Fruit fly (Drosophila melanogaster) whole organism, embryonic: Measurements from ENCODE around the gene Hip1.
A peak's percentile ranks its signal among the peaks of the same experiment; 100 is the strongest.

Source experiments
- Atf-2 ChIP-seq: fragments of 200-800 bp; sonication (Bioruptor generic); optimal IDR thresholded peaks from 2 replicates; lab custom pipeline; 2016; ENCODE audit warnings: missing biosample characterization, missing genetic modification characterization
- CG11504 ChIP-seq: fragments of 200-800 bp; sonication (Bioruptor generic); optimal IDR thresholded peaks from 3 replicates; lab custom pipeline; 2019; ENCODE audit warnings: missing biosample characterization, mild to moderate bottlenecking, missing genetic modification characterization, moderate library complexity
- CG11723 ChIP-seq: fragments of 200-800 bp; sonication (Bioruptor generic); optimal IDR thresholded peaks from 2 replicates; lab custom pipeline; 2017; ENCODE audit warnings: missing biosample characterization, mild to moderate bottlenecking, missing genetic modification characterization
- CG12104 ChIP-seq: fragments of 200-800 bp; sonication (Bioruptor generic); optimal IDR thresholded peaks from 3 replicates; lab custom pipeline; 2016; ENCODE audit warnings: missing biosample characterization, missing genetic modification characterization
- CG15269 ChIP-seq: fragments of 200-800 bp; sonication (Bioruptor generic); optimal IDR thresholded peaks from 2 replicates; lab custom pipeline; 2018; ENCODE audit warnings: missing biosample characterization, mild to moderate bottlenecking, missing genetic modification characterization, moderate library complexity
- CG15479 ChIP-seq: fragments of 200-800 bp; sonication (Bioruptor generic); optimal IDR thresholded peaks from 3 replicates; lab custom pipeline; 2019; ENCODE audit warnings: missing biosample characterization, mild to moderate bottlenecking, missing genetic modification characterization, moderate library complexity
- CG1603 ChIP-seq: fragments of 200-800 bp; sonication (Bioruptor generic); optimal IDR thresholded peaks from 2 replicates; lab custom pipeline; 2019; ENCODE audit warnings: missing biosample characterization, mild to moderate bottlenecking, missing genetic modification characterization, moderate library complexity
- CG17912 ChIP-seq: fragments of 200-800 bp; sonication (Bioruptor generic); optimal IDR thresholded peaks from 2 replicates; lab custom pipeline; 2018; ENCODE audit warnings: missing biosample characterization, mild to moderate bottlenecking, missing genetic modification characterization
- CG1792 ChIP-seq: fragments of 200-800 bp; sonication (Bioruptor generic); optimal IDR thresholded peaks from 2 replicates; lab custom pipeline; 2016; ENCODE audit warnings: missing biosample characterization, missing genetic modification characterization
- CG18011 ChIP-seq: fragments of 200-800 bp; sonication (Bioruptor generic); optimal IDR thresholded peaks from 2 replicates; lab custom pipeline; 2017; ENCODE audit warnings: missing biosample characterization, missing genetic modification characterization, mild to moderate bottlenecking, moderate library complexity, missing genotype
- CG18619 ChIP-seq: fragments of 200-800 bp; sonication (Bioruptor generic); optimal IDR thresholded peaks from 3 replicates; lab custom pipeline; 2017; ENCODE audit warnings: missing biosample characterization, mild to moderate bottlenecking, missing genetic modification characterization
- CG30020 ChIP-seq: fragments of 200-800 bp; optimal IDR thresholded peaks from 2 replicates; lab custom pipeline; 2019; ENCODE audit warnings: missing biosample characterization, mild to moderate bottlenecking, missing genetic modification characterization, moderate library complexity
- CG30403 ChIP-seq: fragments of 200-800 bp; sonication (Bioruptor generic); optimal IDR thresholded peaks from 3 replicates; lab custom pipeline; 2016; ENCODE audit warnings: missing biosample characterization, missing genetic modification characterization
- CG3726 ChIP-seq: fragments of 200-800 bp; sonication (Bioruptor generic); IDR thresholded peaks from 3 replicates; pipeline ENCODE4, ENCODE4 v1.3.6; 2022; ENCODE audit warnings: missing biosample characterization, missing genetic modification characterization
- CG4854 ChIP-seq: fragments of 200-800 bp; sonication (Bioruptor generic); optimal IDR thresholded peaks from 2 replicates; lab custom pipeline; 2016; ENCODE audit warnings: missing biosample characterization, missing genetic modification characterization, inconsistent platforms
- CG6254 ChIP-seq: fragments of 200-800 bp; sonication (Bioruptor generic); optimal IDR thresholded peaks from 3 replicates; lab custom pipeline; 2017; ENCODE audit warnings: mild to moderate bottlenecking, missing biosample characterization, missing genetic modification reagents, missing genetic modification characterization
- CG6791 ChIP-seq: fragments of 200-800 bp; sonication (Bioruptor generic); IDR thresholded peaks from 3 replicates; pipeline ENCODE4 v1.3.6; 2022; ENCODE audit warnings: missing biosample characterization, missing genetic modification characterization; ENCODE audit not compliant: partially characterized antibody
- CG7556 ChIP-seq: fragments of 200-800 bp; sonication (Bioruptor generic); optimal IDR thresholded peaks from 2 replicates; lab custom pipeline; 2017; ENCODE audit warnings: missing biosample characterization, mild to moderate bottlenecking, missing genetic modification characterization
- CG8924 ChIP-seq: fragments of 200-800 bp; optimal IDR thresholded peaks from 3 replicates; lab custom pipeline; 2019; ENCODE audit warnings: missing biosample characterization, mild to moderate bottlenecking, missing genetic modification characterization, moderate library complexity
- D19A ChIP-seq: fragments of 200-800 bp; optimal IDR thresholded peaks from 3 replicates; lab custom pipeline; 2019; ENCODE audit warnings: missing biosample characterization, mild to moderate bottlenecking, missing genetic modification characterization, moderate library complexity
- Dref ChIP-seq: fragments of 200-800 bp; sonication (Bioruptor generic); IDR thresholded peaks from 2 replicates; pipeline ENCODE4 v1.3.6; 2022; ENCODE audit warnings: missing biosample characterization, missing genetic modification characterization
- HmgZ ChIP-seq: fragments of 200-800 bp; sonication (Bioruptor generic); optimal IDR thresholded peaks from 2 replicates; lab custom pipeline; 2018; ENCODE audit warnings: missing biosample characterization, mild to moderate bottlenecking, missing genetic modification characterization
- MTF-1 ChIP-seq: fragments of 200-800 bp; sonication (Bioruptor generic); optimal IDR thresholded peaks from 2 replicates; lab custom pipeline; 2018; ENCODE audit warnings: missing biosample characterization, mild to moderate bottlenecking, missing genetic modification characterization, borderline replicate concordance
- Max ChIP-seq: fragments of 200-800 bp; sonication (Bioruptor generic); optimal IDR thresholded peaks from 2 replicates; lab custom pipeline; 2016; ENCODE audit warnings: missing biosample characterization, mild to moderate bottlenecking, missing genetic modification characterization
- Pdp1 ChIP-seq, 2 experiments: fragments of 200-800 bp; sonication (Bioruptor generic); optimal IDR thresholded peaks; 3 replicates each; lab custom pipeline; 2016; ENCODE audit warnings: missing biosample characterization in 2 of 2, missing genetic modification characterization in 2 of 2, mild to moderate bottlenecking in 1 of 2, moderate library complexity in 1 of 2
- Rx ChIP-seq: fragments of 200-800 bp; sonication (Bioruptor generic); IDR thresholded peaks from 2 replicates; pipeline ENCODE4 v1.3.6; 2022; ENCODE audit warnings: missing biosample characterization, missing genetic modification characterization
- Scr ChIP-seq: fragments of 200-800 bp; sonication (Bioruptor generic); IDR thresholded peaks from 2 replicates; pipeline ENCODE4 v1.3.6; 2022; ENCODE audit warnings: missing biosample characterization, missing genetic modification characterization; ENCODE audit not compliant: partially characterized antibody
- Sox100B ChIP-seq: fragments of 200-800 bp; sonication (Bioruptor generic); optimal IDR thresholded peaks from 3 replicates; lab custom pipeline; 2018; ENCODE audit warnings: missing biosample characterization, mild to moderate bottlenecking, missing genetic modification characterization
- Trl ChIP-seq, 3 experiments: fragments of >200 bp in 2 of 3; fragments of 200-800 bp in 1 of 3; sonication (Bioruptor generic) in 1 of 3; optimal IDR thresholded peaks; 2 replicates in 1 of 3; 3 replicates in 2 of 3; lab custom pipeline; 2016 to 2017; ENCODE audit warnings: missing biosample characterization in 1 of 3, missing genetic modification characterization in 1 of 3
- Xbp1 ChIP-seq: fragments of 200-800 bp; sonication (Bioruptor generic); optimal IDR thresholded peaks from 3 replicates; lab custom pipeline; 2016; ENCODE audit warnings: missing biosample characterization, mild to moderate bottlenecking, missing genetic modification characterization
- bigmax ChIP-seq: fragments of 200-800 bp; sonication (Bioruptor generic); optimal IDR thresholded peaks from 2 replicates; lab custom pipeline; 2018; ENCODE audit warnings: missing biosample characterization, mild to moderate bottlenecking, missing genetic modification characterization
- bowl ChIP-seq: fragments of 200-800 bp; sonication (Bioruptor generic); IDR thresholded peaks from 2 replicates; pipeline ENCODE4 v1.3.6; 2022; ENCODE audit warnings: missing biosample characterization, missing genetic modification characterization
- crp ChIP-seq, 2 experiments: fragments of 200-800 bp; sonication (Bioruptor generic); optimal IDR thresholded peaks; 2 replicates in 1 of 2; 3 replicates in 1 of 2; lab custom pipeline; 2017; ENCODE audit warnings: missing biosample characterization in 2 of 2, missing genetic modification characterization in 2 of 2, mild to moderate bottlenecking in 1 of 2, moderate library complexity in 1 of 2
- dpn ChIP-seq, 2 experiments: fragments of 200-800 bp; sonication (Bioruptor generic); optimal IDR thresholded peaks; 3 replicates each; lab custom pipeline; 2016; ENCODE audit warnings: missing biosample characterization in 2 of 2, missing genetic modification characterization in 2 of 2
- ems ChIP-seq: fragments of 200-800 bp; sonication (Bioruptor generic); optimal IDR thresholded peaks from 3 replicates; lab custom pipeline; 2016; ENCODE audit warnings: missing biosample characterization, missing genetic modification characterization
- fu2 ChIP-seq: fragments of 200-800 bp; sonication (Bioruptor generic); optimal IDR thresholded peaks from 2 replicates; lab custom pipeline; 2016; ENCODE audit warnings: missing biosample characterization, missing genetic modification characterization
- hkb ChIP-seq, 2 experiments: fragments of 200-800 bp in 1 of 2; fragments of >200 bp in 1 of 2; sonication (Bioruptor generic) in 1 of 2; IDR thresholded peaks in 1 of 2; optimal IDR thresholded peaks in 1 of 2; 2 replicates each; pipeline versions ENCODE4 v1.3.6 to Lab custom; 2017 to 2022; ENCODE audit warnings: missing biosample characterization in 1 of 2, missing genetic modification characterization in 1 of 2
- nmo ChIP-seq: fragments of 200-800 bp; sonication (Bioruptor generic); optimal IDR thresholded peaks from 2 replicates; lab custom pipeline; 2018; ENCODE audit warnings: missing biosample characterization, mild to moderate bottlenecking, missing genetic modification characterization, moderate library complexity
- odd ChIP-seq: fragments of 200-800 bp; sonication (Bioruptor generic); optimal IDR thresholded peaks from 2 replicates; lab custom pipeline; 2017; ENCODE audit warnings: missing biosample characterization, mild to moderate bottlenecking, missing genetic modification characterization
- pan ChIP-seq, 4 experiments: fragments of >200 bp in 3 of 4; fragments of 200-800 bp in 1 of 4; sonication (Bioruptor generic) in 1 of 4; optimal IDR thresholded peaks in 3 of 4; IDR thresholded peaks in 1 of 4; 2 replicates each; pipeline versions ENCODE4 v1.3.6 to Lab custom; 2017 to 2022; ENCODE audit warnings: missing biosample characterization in 2 of 4, missing genetic modification characterization in 2 of 4, mixed read lengths in 1 of 4
- repo ChIP-seq: fragments of 200-800 bp; sonication (Bioruptor generic); optimal IDR thresholded peaks from 2 replicates; lab custom pipeline; 2016; ENCODE audit warnings: missing biosample characterization, missing genetic modification characterization
- row ChIP-seq: fragments of 200-800 bp; sonication (Bioruptor generic); IDR thresholded peaks from 3 replicates; pipeline ENCODE4 v1.3.6; 2022; ENCODE audit warnings: missing biosample characterization, missing genetic modification characterization
- sim ChIP-seq: fragments of 200-800 bp; sonication (Bioruptor generic); IDR thresholded peaks from 2 replicates; pipeline ENCODE4 v1.3.6; 2022; ENCODE audit warnings: missing biosample characterization, missing genetic modification characterization
- stwl ChIP-seq: fragments of 200-800 bp; sonication (Bioruptor generic); optimal IDR thresholded peaks from 3 replicates; lab custom pipeline; 2018; ENCODE audit warnings: missing biosample characterization, mild to moderate bottlenecking, missing genetic modification characterization, moderate library complexity
- sug ChIP-seq: fragments of 200-800 bp; optimal IDR thresholded peaks from 2 replicates; lab custom pipeline; 2019; ENCODE audit warnings: missing biosample characterization, mild to moderate bottlenecking, missing genetic modification characterization, moderate library complexity
- vnd ChIP-seq: fragments of 200-800 bp; sonication (Bioruptor generic); IDR thresholded peaks from 3 replicates; pipeline ENCODE4 v1.3.6; 2022; ENCODE audit warnings: missing biosample characterization, missing genetic modification characterization; ENCODE audit not compliant: partially characterized antibody
- zen ChIP-seq: fragments of 200-800 bp; sonication (Bioruptor generic); optimal IDR thresholded peaks from 3 replicates; lab custom pipeline; 2018; ENCODE audit warnings: missing biosample characterization, mild to moderate bottlenecking, missing genetic modification characterization, moderate library complexity
- zen2 ChIP-seq: fragments of 200-800 bp; sonication (Bioruptor generic); IDR thresholded peaks from 3 replicates; pipeline ENCODE4 v1.3.6; 2022; ENCODE audit warnings: missing biosample characterization, missing genetic modification characterization; ENCODE audit not compliant: partially characterized antibody

Gene Hip1

dm6 chr3L:12734550-12735012, 38.8 kb downstream of the Hip1 start, which contains the start of the genes SmD1 and Ptp69D (continued):
- peak; percentile 88 for TF ChIP-seq Scr (GFP tag; lab: Robert Waterston, UW)
- TF ChIP-seq CG4854 (GFP tag; lab: Kevin White, UChicago) = no peak
- no peak for TF ChIP-seq dpn (GFP tag; optimal IDR thresholded peaks at IDR 0.05; lab: Kevin White, UChicago)
- no peak for TF ChIP-seq zen (tag; lab: Kevin White, UChicago)
- no peak for TF ChIP-seq CG15269 (tag; lab: Kevin White, UChicago)
- TF ChIP-seq CG1792 (GFP tag; lab: Kevin White, UChicago) = no peak
- no peak for TF ChIP-seq Pdp1 (GFP tag; optimal IDR thresholded peaks at IDR 0.05; lab: Kevin White, UChicago)
- peak; percentile 6 for TF ChIP-seq Xbp1
- TF ChIP-seq Max = peak; percentile 35
- no peak for TF ChIP-seq CG12104 (GFP tag; lab: Kevin White, UChicago)
- no peak for TF ChIP-seq Atf-2 (GFP tag; lab: Kevin White, UChicago)
- peak; percentile 0 for TF ChIP-seq HmgZ
- TF ChIP-seq CG6254 (GFP tag; lab: Kevin White, UChicago) = no peak
- TF ChIP-seq D19A (tag; lab: Kevin White, UChicago) = peak; percentile 14
- TF ChIP-seq nmo (GFP tag; lab: Kevin White, UChicago) = peak; percentile 68
- peak; percentile 88 for TF ChIP-seq row
- TF ChIP-seq bowl (GFP tag; lab: Robert Waterston, UW) = no peak
- TF ChIP-seq Dref (GFP tag; lab: Robert Waterston, UW) = peak; percentile 72
- TF ChIP-seq zen2 (GFP tag; lab: Robert Waterston, UW) = peak; percentile 32; the same call in 1 of the 3 replicates
- TF ChIP-seq pan (optimal IDR thresholded peaks at IDR 0.05; lab: Kevin White, UChicago) = no peak
- TF ChIP-seq pan (GFP tag; optimal IDR thresholded peaks at IDR 0.05 in 1 of 2, IDR thresholded peaks at IDR 0.05 in 1 of 2) = no peak
- TF ChIP-seq Trl (optimal IDR thresholded peaks at IDR 0.05; lab: Kevin White, UChicago) = no peak
- TF ChIP-seq Trl (GFP tag; optimal IDR thresholded peaks at IDR 0.05; lab: Kevin White, UChicago) = no peak
- TF ChIP-seq bigmax = peak; percentile 64
- no peak for TF ChIP-seq CG11504 (tag; lab: Kevin White, UChicago)
- no peak for TF ChIP-seq fu2 (GFP tag; lab: Kevin White, UChicago)
- no peak for TF ChIP-seq odd (GFP tag; lab: Kevin White, UChicago)
- TF ChIP-seq CG30020 (tag; lab: Kevin White, UChicago) = peak; percentile 99
- TF ChIP-seq CG18619 (GFP tag; lab: Kevin White, UChicago) = no peak
- TF ChIP-seq CG11723 (GFP tag; lab: Kevin White, UChicago) = peak; percentile 47
- peak; percentile 67 for TF ChIP-seq CG8924 (tag; lab: Kevin White, UChicago)
- no peak for TF ChIP-seq CG15479 (GFP tag; lab: Kevin White, UChicago)
- no peak for TF ChIP-seq CG18011 (GFP tag; lab: Kevin White, UChicago)
- TF ChIP-seq stwl (tag; lab: Kevin White, UChicago) = peak; percentile 69
- no peak for TF ChIP-seq Rx (GFP tag; lab: Robert Waterston, UW)
- TF ChIP-seq CG1603 (tag; lab: Kevin White, UChicago) = peak; percentile 99
- TF ChIP-seq CG6791 = peak; percentile 76; the same call in 2 of the 3 replicates
- TF ChIP-seq MTF-1 (GFP tag; lab: Kevin White, UChicago) = no peak
- peak; percentile 3 for TF ChIP-seq CG30403
- no peak for TF ChIP-seq CG3726 (GFP tag; lab: Robert Waterston, UW)
- no peak for TF ChIP-seq CG7556 (GFP tag; lab: Kevin White, UChicago)
- TF ChIP-seq crp (GFP tag; optimal IDR thresholded peaks at IDR 0.05; lab: Kevin White, UChicago) = no peak
- no peak for TF ChIP-seq CG17912 (GFP tag; lab: Kevin White, UChicago)
- TF ChIP-seq hkb (optimal IDR thresholded peaks at IDR 0.05; lab: Kevin White, UChicago) = peak; percentile 14
- no peak for TF ChIP-seq hkb (GFP tag; IDR thresholded peaks at IDR 0.05; lab: Robert Waterston, UW)
- TF ChIP-seq sim = no peak
- TF ChIP-seq vnd = peak; percentile 86
- no peak for TF ChIP-seq ems (GFP tag; lab: Kevin White, UChicago)
- no peak for TF ChIP-seq Sox100B
- TF ChIP-seq sug (tag; lab: Kevin White, UChicago) = peak; percentile 29
- TF ChIP-seq repo (GFP tag; lab: Kevin White, UChicago) = no peak
